Worm (Caenorhabditis elegans): ENCODE results near the gene asp-13.

asp-13 gene

ce11 chrV:8629029-8629428 lies 14.0 kb downstream of the asp-13 start, which contains the start of gene F41E6.12:
Gene F41E6.12 (minus strand): TSS chrV:8629129.
- TF ChIP-seq nhr-23 (tag; optimal IDR thresholded peaks at IDR 0.05) (peak; percentile 20), fkh-2 (tag; optimal IDR thresholded peaks at IDR 0.05) (no peak)

- TF ChIP-seq elt-3 (tag; optimal IDR thresholded peaks at IDR 0.05) (no peak), nhr-12 (tag; optimal IDR thresholded peaks at IDR 0.05) (no peak), egl-5 (tag; optimal IDR thresholded peaks at IDR 0.05) (no peak), mdl-1 (tag; optimal IDR thresholded peaks at IDR 0.05) (no peak), nhr-77 (tag; optimal IDR thresholded peaks at IDR 0.05) (no peak), fos-1 (tag; optimal IDR thresholded peaks at IDR 0.05) (no peak), nhr-43 (tag; optimal IDR thresholded peaks at IDR 0.05; ENCODE audit: poor library complexity, severe bottlenecking) (no peak), hmg-11 (tag; optimal IDR thresholded peaks at IDR 0.05) (no peak), ama-1 (optimal IDR thresholded peaks at IDR 0.05) (no peak), lin-15B (tag; optimal IDR thresholded peaks at IDR 0.05) (no peak), unc-62 (GFP tag; optimal IDR thresholded peaks at IDR 0.05) (no peak), fkh-10 (GFP tag; optimal IDR thresholded peaks at IDR 0.05) (no peak)
Measured at ce11 chrV:8627580-8627979, 15.4 kb downstream of the asp-13 start.

ce11 chrV:8626406-8626805 lies 16.6 kb downstream of the asp-13 start:
- TF ChIP-seq unc-62 (GFP tag; optimal IDR thresholded peaks at IDR 0.05) (peak; percentile 64), pha-4 (tag; optimal IDR thresholded peaks at IDR 0.05) (no peak), elt-3 (tag; optimal IDR thresholded peaks at IDR 0.05) (peak in 1 of 3 experiments; percentile 1)

ce11 chrV:8623754-8624153 lies 19.2 kb downstream of the asp-13 start, which contains the start of gene F41E6.17:
Gene F41E6.17 (plus strand): TSS chrV:8624101.
- TF ChIP-seq hmg-11 (tag; optimal IDR thresholded peaks at IDR 0.05) (peak; percentile 16), fos-1 (tag; optimal IDR thresholded peaks at IDR 0.05) (no peak)

- no peak for TF ChIP-seq skn-1 (tag; optimal IDR thresholded peaks at IDR 0.05)
- no peak for TF ChIP-seq egl-5 (tag; optimal IDR thresholded peaks at IDR 0.05)
- TF ChIP-seq lsy-12 (tag; optimal IDR thresholded peaks at IDR 0.05) = no peak
- TF ChIP-seq mdl-1 (tag; optimal IDR thresholded peaks at IDR 0.05) = no peak
- no peak for TF ChIP-seq unc-39 (tag; optimal IDR thresholded peaks at IDR 0.05)
- no peak for TF ChIP-seq daf-12 (tag; optimal IDR thresholded peaks at IDR 0.05)
- no peak for TF ChIP-seq ZK546.5 (tag; optimal IDR thresholded peaks at IDR 0.05)
- TF ChIP-seq R02D3.7 (tag; optimal IDR thresholded peaks at IDR 0.05) = no peak
Measured at ce11 chrV:8622314-8622713, 20.7 kb downstream of the asp-13 start, which contains the start of gene F41E6.1. Gene F41E6.1 (plus strand): TSS chrV:8622614.

- TF ChIP-seq aly-2 (tag; optimal IDR thresholded peaks at IDR 0.05) = no peak
- TF ChIP-seq fkh-2 (tag; optimal IDR thresholded peaks at IDR 0.05) = no peak
- TF ChIP-seq pqm-1 (tag; optimal IDR thresholded peaks at IDR 0.05) = no peak
Measured at ce11 chrV:8621213-8621612, 21.8 kb downstream of the asp-13 start, which contains the start of gene idpc-2. Gene idpc-2 (minus strand): TSS chrV:8621313.

- TF ChIP-seq nhr-25 (tag; optimal IDR thresholded peaks at IDR 0.05) (peak; percentile 27), nhr-237 (tag; optimal IDR thresholded peaks at IDR 0.05) (no peak), skn-1 (tag; optimal IDR thresholded peaks at IDR 0.05) (no peak), nhr-43 (tag; optimal IDR thresholded peaks at IDR 0.05; ENCODE audit: poor library complexity, severe bottlenecking) (peak; percentile 17), fkh-10 (GFP tag; optimal IDR thresholded peaks at IDR 0.05) (no peak), eor-1 (tag; optimal IDR thresholded peaks at IDR 0.05) (no peak), ceh-82 (tag; optimal IDR thresholded peaks at IDR 0.05) (no peak), elt-3 (tag; optimal IDR thresholded peaks at IDR 0.05) (no peak), lsy-12 (tag; optimal IDR thresholded peaks at IDR 0.05) (no peak), nhr-12 (tag; optimal IDR thresholded peaks at IDR 0.05) (no peak), elt-1 (tag; optimal IDR thresholded peaks at IDR 0.05) (peak; percentile 83), fos-1 (tag; optimal IDR thresholded peaks at IDR 0.05) (no peak), ceh-9 (tag; optimal IDR thresholded peaks at IDR 0.05) (no peak), ceh-28 (tag; optimal IDR thresholded peaks at IDR 0.05) (no peak)
Measured at ce11 chrV:8618738-8619137, 24.3 kb downstream of the asp-13 start, which contains the start of gene grd-5. Gene grd-5 (plus strand): TSS chrV:8619032.
